Worm (Caenorhabditis elegans): ENCODE measurements around the gene T06E4.21.

ce11 chrV:9620417-9620816, 31.0 kb upstream of the T06E4.21 start:
- TF ChIP-seq him-1 (tag; optimal IDR thresholded peaks at IDR 0.05): no peak
- no peak for TF ChIP-seq dao-5 (tag; optimal IDR thresholded peaks at IDR 0.05)

Measured in whole organism, L4/young adult.